Fruit fly (Drosophila melanogaster) whole organism: ENCODE measurements around the gene CG32537.

Experiments
- CG8478 ChIP-seq: fragments of >200 bp; optimal IDR thresholded peaks from 2 replicates; lab custom pipeline; 2018; ENCODE audit warnings: inconsistent platforms
- Dll ChIP-seq: fragments of >200 bp; optimal IDR thresholded peaks from 2 replicates; lab custom pipeline; 2017
- EcR ChIP-seq, 2 experiments: fragments of >200 bp; optimal IDR thresholded peaks; 2 replicates each; lab custom pipeline; 2017; ENCODE audit warnings: missing biosample characterization in 2 of 2, missing genetic modification characterization in 2 of 2, missing genetic modification reagents in 2 of 2
- pan ChIP-seq: fragments of >200 bp; optimal IDR thresholded peaks from 2 replicates; lab custom pipeline; 2017
- psq ChIP-seq: fragments of >200 bp; optimal IDR thresholded peaks from 2 replicates; lab custom pipeline; 2017
- usp ChIP-seq: fragments of >200 bp; optimal IDR thresholded peaks from 2 replicates; lab custom pipeline; 2017; ENCODE audit warnings: missing biosample characterization, missing genetic modification characterization, mixed read lengths

DNA sequence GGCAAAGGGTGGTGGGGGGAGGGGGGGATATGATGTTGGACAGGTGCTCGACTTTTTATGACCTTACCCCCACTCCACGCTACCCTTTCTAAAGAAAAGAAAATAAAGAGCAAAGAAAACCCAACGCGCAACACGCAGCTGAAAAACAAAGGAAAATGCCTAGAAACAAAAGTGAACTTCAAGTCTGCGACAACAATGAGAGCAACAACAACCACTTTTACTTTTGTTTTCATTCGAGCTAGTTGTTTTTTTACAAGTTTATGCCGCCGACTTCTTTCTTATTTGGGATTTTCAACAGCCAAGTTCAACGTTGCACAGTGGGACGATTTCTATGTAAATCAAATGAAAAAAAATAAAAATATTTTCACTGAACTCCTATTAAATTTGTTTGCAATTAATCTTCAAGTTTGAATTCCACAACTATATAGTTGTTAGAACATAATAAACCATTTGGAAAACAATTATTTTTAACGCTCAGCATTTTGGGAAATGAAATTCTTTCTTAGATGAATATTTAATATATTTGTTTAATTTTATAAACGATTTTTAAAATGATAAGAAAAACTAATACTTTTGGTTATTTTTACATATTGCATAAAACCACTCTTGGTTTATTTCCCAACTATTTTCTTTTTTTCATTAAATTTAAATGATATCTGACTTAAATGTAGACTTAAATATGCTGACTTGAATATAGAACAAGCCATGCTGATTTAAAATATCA, 51.6 kb downstream of the CG32537 start:
- TF ChIP-seq CG8478 (lab: Kevin White, UChicago) (no peak), pan (lab: Kevin White, UChicago) (no peak), psq (no peak), Dll (lab: Kevin White, UChicago) (no peak), usp (GFP tag; lab: Kevin White, UChicago) (no peak), EcR (GFP tag; optimal IDR thresholded peaks at IDR 0.05; lab: Kevin White, UChicago) (no peak)
